Worm (Caenorhabditis elegans) whole organism, L1 larva: ENCODE data around the gene K02D3.2.

Experiments used
- lin-13 ChIP-seq: fragments of 150-350 bp; optimal IDR thresholded peaks from 2 replicates; lab custom pipeline; 2014; ENCODE audit warnings: missing biosample characterization, missing genetic modification reagents, missing genetic modification characterization
- snpc-4 ChIP-seq: fragments of 150-350 bp; optimal IDR thresholded peaks from 2 replicates; lab custom pipeline; 2014; ENCODE audit warnings: missing biosample characterization, missing genetic modification characterization
- sptf-1 ChIP-seq: fragments of 150-350 bp; optimal IDR thresholded peaks from 2 replicates; lab custom pipeline; 2014; ENCODE audit warnings: missing biosample characterization, missing genetic modification characterization

DNA sequence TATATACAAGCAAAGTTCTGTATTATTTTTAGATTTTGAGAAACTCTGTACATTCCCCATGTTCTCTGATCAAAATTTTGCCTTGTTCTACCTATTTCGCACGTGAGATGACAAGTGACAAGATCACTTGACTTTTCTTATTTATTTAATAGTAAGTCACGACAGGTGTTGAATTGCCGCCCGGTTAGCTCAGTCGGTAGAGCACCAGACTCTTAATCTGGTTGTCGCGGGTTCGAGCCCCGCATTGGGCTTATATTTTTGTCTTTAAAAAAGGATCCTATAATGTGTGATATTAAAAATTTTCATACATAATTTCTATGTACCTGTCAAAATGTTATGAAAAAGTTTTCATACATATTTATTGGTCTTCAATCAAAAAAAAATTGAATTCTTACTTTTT is 2.9 kb upstream of the K02D3.2 start:
- TF ChIP-seq lin-13 = no peak
- no peak for TF ChIP-seq snpc-4
- no peak for TF ChIP-seq sptf-1 (tag; lab: Kevin White, UChicago)
